Worm (Caenorhabditis elegans): Measurements from ENCODE around the gene copb-1.

- TF ChIP-seq ets-4 (GFP tag; optimal IDR thresholded peaks at IDR 0.05) (no peak), lsl-1 (GFP tag; optimal IDR thresholded peaks at IDR 0.05) (no peak), F33H1.4 (GFP tag; IDR thresholded peaks at IDR 0.05) (no peak), unc-62 (GFP tag; optimal IDR thresholded peaks at IDR 0.05) (no peak), Y95B8A.8 (GFP tag; IDR thresholded peaks at IDR 0.05) (no peak), B0261.1 (tag; optimal IDR thresholded peaks at IDR 0.05) (no peak), snpc-3.4 (tag; optimal IDR thresholded peaks at IDR 0.05) (no peak), Y53F4B.3 (GFP tag; IDR thresholded peaks at IDR 0.05) (no peak), cebp-2 (GFP tag; IDR thresholded peaks at IDR 0.05) (no peak), ama-1 (optimal IDR thresholded peaks at IDR 0.05) (no peak), ama-1 (GFP tag; optimal IDR thresholded peaks at IDR 0.05) (no peak)
Observed at ce11 chrII:3048989-3049388, 29.6 kb upstream of the copb-1 start.

All from whole organism, young adult.